Worm (Caenorhabditis elegans): ENCODE results near the gene F22D3.4.

DNA sequence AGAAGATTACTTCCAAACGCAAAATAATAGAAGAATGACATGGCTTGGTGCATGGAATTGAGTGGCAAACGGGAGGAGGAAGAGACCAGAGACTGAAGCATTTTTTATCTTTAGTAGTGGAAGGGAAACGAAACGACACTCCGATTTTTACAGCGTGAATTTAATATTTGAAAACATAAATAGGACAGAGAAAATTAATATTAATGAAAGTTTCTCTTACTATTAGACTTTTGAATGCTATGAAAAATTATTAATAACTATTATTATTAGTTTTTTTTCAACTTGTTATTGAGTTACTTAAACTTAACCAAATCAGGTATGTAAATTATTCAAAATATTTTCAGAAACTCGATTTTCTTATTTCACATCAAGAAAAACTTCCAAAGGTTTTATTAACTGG is 47.3 kb downstream of the F22D3.4 start, which contains the start of gene C44B7.7:
- TF ChIP-seq ets-7 (tag; optimal IDR thresholded peaks at IDR 0.05) (no peak), scrt-1 (GFP tag; IDR thresholded peaks at IDR 0.05) (no peak), ama-1 (optimal IDR thresholded peaks at IDR 0.05) (no peak), F13C5.2 (tag; optimal IDR thresholded peaks at IDR 0.05) (no peak), ceh-36 (tag; optimal IDR thresholded peaks at IDR 0.05) (no peak)
